Worm (Caenorhabditis elegans) whole organism, young adult: ENCODE results near the gene ocr-3.

Experiments
- B0035.1 ChIP-seq: sonication (generic microtip); optimal IDR thresholded peaks from 2 replicates; lab custom pipeline; 2016; ENCODE audit warnings: missing genetic modification characterization, mild to moderate bottlenecking, missing compliant biosample characterization, missing genotype, missing genetic modification reagents
- B0261.1 ChIP-seq: sonication (generic microtip); optimal IDR thresholded peaks from 2 replicates; lab custom pipeline; 2016; ENCODE audit warnings: mild to moderate bottlenecking, missing genetic modification characterization, moderate library complexity, missing compliant biosample characterization
- C06A6.2 ChIP-seq: fragments of 200-800 bp; sonication (Bioruptor generic); conservative IDR thresholded peaks from 2 replicates; pipeline ENCODE4 v1.3.6; 2022; ENCODE audit warnings: missing genetic modification characterization, missing compliant biosample characterization
- F23B12.7 ChIP-seq: sonication (generic microtip); optimal IDR thresholded peaks from 2 replicates; lab custom pipeline; 2017; ENCODE audit warnings: missing genetic modification characterization, mild to moderate bottlenecking, missing compliant biosample characterization, antibody characterized with exemption, moderate library complexity; ENCODE audit not compliant: insufficient read depth
- F33H1.4 ChIP-seq: fragments of 200-800 bp; sonication (Bioruptor generic); IDR thresholded peaks from 2 replicates; pipeline ENCODE4 v1.3.6; 2022; ENCODE audit warnings: missing genetic modification reagents, missing genetic modification characterization, missing compliant biosample characterization
- F37B4.10 ChIP-seq: fragments of 200-800 bp; sonication (Bioruptor generic); IDR thresholded peaks from 2 replicates; pipeline ENCODE4 v1.3.6; 2022; ENCODE audit warnings: missing genetic modification characterization, missing compliant biosample characterization
- F39B2.1 ChIP-seq: fragments of 200-800 bp; sonication (Bioruptor generic); IDR thresholded peaks from 2 replicates; pipeline ENCODE4 v1.3.6; 2022; ENCODE audit warnings: missing genetic modification reagents, missing genetic modification characterization, missing compliant biosample characterization
- F49E8.2 ChIP-seq: sonication (generic microtip); optimal IDR thresholded peaks from 3 replicates; lab custom pipeline; 2017; ENCODE audit warnings: missing genetic modification characterization, mild to moderate bottlenecking, missing compliant biosample characterization, antibody characterized with exemption, moderate library complexity; ENCODE audit not compliant: insufficient read depth
- F52B5.7 ChIP-seq: sonication (generic microtip); optimal IDR thresholded peaks from 2 replicates; lab custom pipeline; 2016; ENCODE audit warnings: mild to moderate bottlenecking, missing genetic modification characterization, missing compliant biosample characterization
- T26A5.8 ChIP-seq: sonication (generic microtip); optimal IDR thresholded peaks from 2 replicates; lab custom pipeline; 2016; ENCODE audit warnings: missing genetic modification characterization, missing compliant biosample characterization
- Y53F4B.3 ChIP-seq: fragments of 200-800 bp; sonication (Bioruptor generic); IDR thresholded peaks from 2 replicates; pipeline ENCODE4 v1.3.6; 2022; ENCODE audit warnings: missing genetic modification reagents, missing genetic modification characterization, missing compliant biosample characterization
- Y53G8AR.9 ChIP-seq: fragments of 200-800 bp; sonication (Bioruptor generic); conservative IDR thresholded peaks from 2 replicates; pipeline ENCODE4 v1.3.6; 2022; ENCODE audit warnings: missing genetic modification reagents, missing genetic modification characterization, missing compliant biosample characterization
- attf-3 ChIP-seq: fragments of 200-800 bp; sonication (Bioruptor generic); conservative IDR thresholded peaks from 2 replicates; pipeline ENCODE4 v1.3.6; 2022; ENCODE audit warnings: missing genetic modification reagents, missing genetic modification characterization, missing compliant biosample characterization
- cebp-1 ChIP-seq, 2 experiments: fragments of 200-800 bp in 1 of 2; sonication (Bioruptor generic) in 1 of 2; sonication (generic microtip) in 1 of 2; IDR thresholded peaks in 1 of 2; optimal IDR thresholded peaks in 1 of 2; 2 replicates each; pipeline versions ENCODE4 v1.3.6 to Lab custom; 2017 to 2022; ENCODE audit warnings: missing compliant biosample characterization in 2 of 2, missing genetic modification characterization in 2 of 2, mild to moderate bottlenecking in 1 of 2, missing genetic modification reagents in 1 of 2, moderate library complexity in 1 of 2
- cebp-2 ChIP-seq: fragments of 200-800 bp; sonication (Bioruptor generic); IDR thresholded peaks from 2 replicates; pipeline ENCODE4 v1.3.6; 2022; ENCODE audit warnings: missing genetic modification characterization, missing compliant biosample characterization
- ceh-27 ChIP-seq: fragments of 200-800 bp; sonication (Bioruptor generic); optimal IDR thresholded peaks from 2 replicates; lab custom pipeline; 2018; ENCODE audit warnings: mild to moderate bottlenecking, missing genetic modification characterization, moderate library complexity, missing compliant biosample characterization
- ceh-40 ChIP-seq: fragments of 200-800 bp; sonication (Bioruptor generic); IDR thresholded peaks from 2 replicates; pipeline ENCODE4 v1.3.6; 2022; ENCODE audit warnings: missing genetic modification characterization, missing compliant biosample characterization
- chd-7 ChIP-seq: sonication (generic microtip); optimal IDR thresholded peaks from 2 replicates; lab custom pipeline; 2016; ENCODE audit warnings: mild to moderate bottlenecking, missing genetic modification characterization, moderate library complexity, missing compliant biosample characterization
- egl-18 ChIP-seq: fragments of 200-800 bp; sonication (Bioruptor generic); IDR thresholded peaks from 2 replicates; pipeline ENCODE4 v1.3.6; 2022; ENCODE audit warnings: missing genetic modification reagents, missing genetic modification characterization, missing compliant biosample characterization
- egl-44 ChIP-seq: fragments of 200-800 bp; sonication (Bioruptor generic); IDR thresholded peaks from 2 replicates; pipeline ENCODE4 v1.3.6; 2022; ENCODE audit warnings: missing genetic modification reagents, missing genetic modification characterization, missing compliant biosample characterization
- egrh-3 ChIP-seq: fragments of 200-800 bp; sonication (Bioruptor generic); IDR thresholded peaks from 2 replicates; pipeline ENCODE4 v1.3.6; 2022; ENCODE audit warnings: missing genetic modification reagents, missing genetic modification characterization, missing compliant biosample characterization
- ets-4 ChIP-seq: fragments of 200-800 bp; sonication (Bioruptor generic); optimal IDR thresholded peaks from 2 replicates; lab custom pipeline; 2018; ENCODE audit warnings: mild to moderate bottlenecking, missing genetic modification characterization, missing compliant biosample characterization
- lin-40 ChIP-seq: sonication (generic microtip); optimal IDR thresholded peaks from 2 replicates; lab custom pipeline; 2016; ENCODE audit warnings: missing genetic modification characterization, mild to moderate bottlenecking, missing compliant biosample characterization, missing genotype, missing genetic modification reagents
- lir-1 ChIP-seq: fragments of 200-800 bp; sonication (Bioruptor generic); conservative IDR thresholded peaks from 2 replicates; pipeline ENCODE4 v1.3.6; 2022; ENCODE audit warnings: missing genetic modification reagents, missing genetic modification characterization, missing compliant biosample characterization
- lsy-27 ChIP-seq: sonication (generic microtip); optimal IDR thresholded peaks from 2 replicates; lab custom pipeline; 2017; ENCODE audit warnings: missing genetic modification characterization, mild to moderate bottlenecking, missing compliant biosample characterization, antibody characterized with exemption, missing genotype, borderline replicate concordance; ENCODE audit not compliant: insufficient read depth
- madf-10 ChIP-seq: sonication (generic microtip); optimal IDR thresholded peaks from 2 replicates; lab custom pipeline; 2016; ENCODE audit warnings: mild to moderate bottlenecking, missing genetic modification characterization, missing compliant biosample characterization
- madf-8 ChIP-seq: fragments of 200-800 bp; sonication (Bioruptor generic); conservative IDR thresholded peaks from 2 replicates; pipeline ENCODE4 v1.3.6; 2022; ENCODE audit warnings: missing genetic modification reagents, missing genetic modification characterization, missing compliant biosample characterization
- mcd-1 ChIP-seq: fragments of 200-800 bp; sonication (Bioruptor generic); IDR thresholded peaks from 2 replicates; pipeline ENCODE4 v1.3.6; 2022; ENCODE audit warnings: missing genetic modification reagents, missing genetic modification characterization, missing compliant biosample characterization
- nfyb-1 ChIP-seq: fragments of 200-800 bp; sonication (Bioruptor generic); IDR thresholded peaks from 2 replicates; pipeline ENCODE4 v1.3.6; 2022; ENCODE audit warnings: missing genetic modification reagents, missing genetic modification characterization, missing compliant biosample characterization
- nhr-179 ChIP-seq: sonication (generic microtip); optimal IDR thresholded peaks from 2 replicates; lab custom pipeline; 2016; ENCODE audit warnings: mild to moderate bottlenecking, missing genetic modification characterization, missing compliant biosample characterization
- repo-1 ChIP-seq: sonication (generic microtip); optimal IDR thresholded peaks from 2 replicates; lab custom pipeline; 2017; ENCODE audit warnings: mild to moderate bottlenecking, missing genetic modification characterization, missing compliant biosample characterization
- snpc-4 ChIP-seq, 5 experiments: fragments of 150-350 bp in 1 of 5; sonication (generic microtip) in 4 of 5; optimal IDR thresholded peaks; 2 replicates each; lab custom pipeline; 2014 to 2018; ENCODE audit warnings: missing genetic modification characterization in 5 of 5, missing biosample characterization in 3 of 5, antibody characterized with exemption in 2 of 5, mild to moderate bottlenecking in 2 of 5, missing compliant biosample characterization in 2 of 5, missing genotype in 2 of 5, moderate library complexity in 2 of 5, missing genetic modification reagents in 1 of 5
- somi-1 ChIP-seq: fragments of 200-800 bp; sonication (Bioruptor generic); optimal IDR thresholded peaks from 2 replicates; lab custom pipeline; 2018; ENCODE audit warnings: mild to moderate bottlenecking, missing genetic modification characterization, missing compliant biosample characterization
- sptf-2 ChIP-seq: fragments of 200-800 bp; sonication (Bioruptor generic); optimal IDR thresholded peaks from 2 replicates; lab custom pipeline; 2018; ENCODE audit warnings: mild to moderate bottlenecking, missing genetic modification characterization, missing compliant biosample characterization
- tbp1 ChIP-seq: fragments of 200-800 bp; sonication (Bioruptor generic); optimal IDR thresholded peaks from 2 replicates; lab custom pipeline; 2018; ENCODE audit warnings: mild to moderate bottlenecking, missing genetic modification characterization, missing compliant biosample characterization
- zfh-2 ChIP-seq: fragments of 200-800 bp; sonication (Bioruptor generic); conservative IDR thresholded peaks from 2 replicates; pipeline ENCODE4 v1.3.6; 2022; ENCODE audit warnings: missing genetic modification reagents, missing genetic modification characterization, missing compliant biosample characterization
- ztf-25 ChIP-seq: fragments of 200-800 bp; sonication (Bioruptor generic); IDR thresholded peaks from 2 replicates; pipeline ENCODE4 v1.3.6; 2022; ENCODE audit warnings: missing genetic modification reagents, missing genetic modification characterization, missing compliant biosample characterization

ocr-3 gene

ce11 chrX:15188986-15189675, 20.6 kb downstream of the ocr-3 start (continued):
- TF ChIP-seq lin-40 (tag; lab: Kevin White, UChicago) (peak; percentile 43), madf-8 (GFP tag; lab: Robert Waterston, UW) (no peak), lsy-27 (tag; lab: Kevin White, UChicago) (no peak), F49E8.2 (tag; lab: Kevin White, UChicago) (no peak), tbp1 (GFP tag; lab: Kevin White, UChicago) (no peak), attf-3 (GFP tag; lab: Robert Waterston, UW) (no peak), snpc-4 (GFP tag; optimal IDR thresholded peaks at IDR 0.05; lab: Kevin White, UChicago) (no peak), snpc-4 (tag; optimal IDR thresholded peaks at IDR 0.05; lab: Kevin White, UChicago) (peak in 1 of 4 experiments; percentile 9), zfh-2 (GFP tag; lab: Robert Waterston, UW) (peak; percentile 93), ceh-40 (GFP tag; lab: Robert Waterston, UW) (no peak), mcd-1 (GFP tag; lab: Robert Waterston, UW) (peak; percentile 24; the same call in 1 of the 2 replicates), F33H1.4 (no peak), Y53G8AR.9 (GFP tag; lab: Robert Waterston, UW) (no peak), nfyb-1 (0 out of 2 replicates have a peak, but pooled peaks have one; percentile 19), chd-7 (tag; lab: Kevin White, UChicago) (peak; percentile 20), cebp-1 (GFP tag; IDR thresholded peaks at IDR 0.05; lab: Robert Waterston, UW) (no peak), cebp-1 (tag; optimal IDR thresholded peaks at IDR 0.05; lab: Kevin White, UChicago) (peak; percentile 68), somi-1 (GFP tag; lab: Kevin White, UChicago) (peak; percentile 19), Y53F4B.3 (GFP tag; lab: Robert Waterston, UW) (no peak), F23B12.7 (tag; lab: Kevin White, UChicago) (no peak)
- TF ChIP-seq, all 124 proteins: peak for 18

- TF ChIP-seq ets-4 (GFP tag; lab: Kevin White, UChicago) (no peak), egrh-3 (peak; percentile 65; the same call in 1 of the 2 replicates)
These were observed 21.3 kb downstream of the ocr-3 start, which contains the start of gene T10B10.4 for ce11 chrX:15189823-15190222. Gene T10B10.4 (plus strand): TSS chrX:15190123.

ce11 chrX:15191370-15191769, 22.8 kb downstream of the ocr-3 start:
- TF ChIP-seq B0261.1 (tag; lab: Kevin White, UChicago): no peak
- TF ChIP-seq B0035.1: no peak

- TF ChIP-seq ceh-27 (no peak), T26A5.8 (no peak), ztf-25 (GFP tag; lab: Robert Waterston, UW) (no peak), C06A6.2 (GFP tag; lab: Robert Waterston, UW) (no peak), egl-44 (GFP tag; lab: Robert Waterston, UW) (no peak)
These were observed 25.8 kb downstream of the ocr-3 start, which contains the start of gene phat-6 for ce11 chrX:15194283-15194682. Gene phat-6 (minus strand): TSS chrX:15194383.

ce11 chrX:15199052-15199451, 30.5 kb downstream of the ocr-3 start, which contains the start of gene snt-7:
Gene snt-7 (minus strand): TSS chrX:15199152.
- no peak for TF ChIP-seq egrh-3
- TF ChIP-seq F37B4.10: no peak
- no peak for TF ChIP-seq egl-18 (GFP tag; lab: Robert Waterston, UW)
- no peak for TF ChIP-seq lir-1 (GFP tag; lab: Robert Waterston, UW)
- TF ChIP-seq F52B5.7 (tag; lab: Kevin White, UChicago): no peak
- TF ChIP-seq repo-1: no peak
- TF ChIP-seq madf-10 (tag; lab: Kevin White, UChicago): no peak
- TF ChIP-seq sptf-2 (GFP tag; lab: Kevin White, UChicago): no peak
- TF ChIP-seq cebp-2: no peak
- TF ChIP-seq nhr-179 (tag; lab: Kevin White, UChicago): no peak
- no peak for TF ChIP-seq F39B2.1
- TF ChIP-seq, all 124 proteins: peak for 0
